Comparison of ENCODE assay signal across 1 fruit fly cellular context in the genomic region with DNA sequence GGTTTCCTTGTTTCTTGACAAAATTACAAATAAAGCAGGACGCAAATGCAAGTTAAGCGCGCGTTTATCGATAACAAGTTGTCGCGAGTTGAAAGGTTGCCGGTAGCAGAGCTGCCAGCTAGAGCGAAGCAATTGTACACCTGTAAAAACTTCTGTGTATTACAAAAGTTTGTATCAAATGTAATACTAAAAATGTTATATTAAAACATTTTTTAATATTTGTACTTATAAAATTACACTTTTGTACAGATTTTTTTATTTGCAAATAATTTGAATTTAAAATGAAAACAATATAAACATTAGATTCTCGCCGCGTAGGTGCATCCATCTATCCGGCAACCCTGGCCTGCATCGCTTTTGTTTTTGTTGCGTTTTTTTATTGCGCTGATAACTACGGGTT.
TF ChIP-seq lines count a peak whose summit lies in the region.

A gene (minus strand): TSS at position 82 of the 400 bp plus-strand sequence.
A gene (plus strand): TSS at position 327 of the 400 bp plus-strand sequence.

TF ChIP-seq in whole organism, embryonic, 481 proteins besides CTCF, POLR2A, EP300 and RAD21 (continued from another document and continues in another):
- TF ChIP-seq NC2α (GFP tag; optimal IDR thresholded peaks at IDR 0.05; lab: Kevin White, UChicago), result no peak
- no peak for TF ChIP-seq tna (GFP tag; IDR thresholded peaks at IDR 0.05; lab: Robert Waterston, UW; ENCODE audit: partially characterized antibody)
- peak; percentile 70 for TF ChIP-seq ems (GFP tag; optimal IDR thresholded peaks at IDR 0.05; lab: Kevin White, UChicago)
- TF ChIP-seq CG11696 (GFP tag; IDR thresholded peaks at IDR 0.05; lab: Robert Waterston, UW), result peak; percentile 72
- peak; percentile 88 for TF ChIP-seq CG31224 (GFP tag; IDR thresholded peaks at IDR 0.05; lab: Robert Waterston, UW)
- peak; percentile 89 for TF ChIP-seq Ssrp (tag; optimal IDR thresholded peaks at IDR 0.05; lab: Kevin White, UChicago)
- TF ChIP-seq knrl (GFP tag; IDR thresholded peaks at IDR 0.05; lab: Robert Waterston, UW; ENCODE audit: partially characterized antibody), result peak; percentile 53; the same call in 2 of the 3 replicates
- TF ChIP-seq CG4404 (GFP tag; IDR thresholded peaks at IDR 0.05; lab: Robert Waterston, UW), result peak; percentile 95
- peak; percentile 86 for TF ChIP-seq CG16779 (GFP tag; IDR thresholded peaks at IDR 0.05; lab: Robert Waterston, UW)
- no peak for TF ChIP-seq CG31365 (tag; optimal IDR thresholded peaks at IDR 0.05; lab: Kevin White, UChicago)
- TF ChIP-seq CkIIα-i1 (GFP tag; IDR thresholded peaks at IDR 0.05; lab: Robert Waterston, UW), result no peak; the same call in 1 of the 2 replicates
- TF ChIP-seq ato (GFP tag; IDR thresholded peaks at IDR 0.05; lab: Robert Waterston, UW; ENCODE audit: partially characterized antibody), result no peak
- 0 out of 4 replicates have a peak, but pooled peaks have one; percentile 40 for TF ChIP-seq Dll (GFP tag; IDR thresholded peaks at IDR 0.05; lab: Robert Waterston, UW; ENCODE audit: partially characterized antibody)
- TF ChIP-seq lola (GFP tag; optimal IDR thresholded peaks at IDR 0.05; lab: Kevin White, UChicago), result peak in 1 of 3 experiments; percentile 87
- TF ChIP-seq CG4730 (GFP tag; IDR thresholded peaks at IDR 0.05; lab: Robert Waterston, UW), result peak; percentile 96
- TF ChIP-seq Hr51 (GFP tag; optimal IDR thresholded peaks at IDR 0.05; lab: Kevin White, UChicago), result peak; percentile 77 to 86
- peak; percentile 96 for TF ChIP-seq CG10366 (GFP tag; IDR thresholded peaks at IDR 0.05; lab: Robert Waterston, UW)
- TF ChIP-seq ac (GFP tag; optimal IDR thresholded peaks at IDR 0.05; lab: Kevin White, UChicago), result peak; percentile 18
- TF ChIP-seq zen2 (GFP tag; IDR thresholded peaks at IDR 0.05; lab: Robert Waterston, UW; ENCODE audit: partially characterized antibody), result no peak
- TF ChIP-seq CG2678 (tag; optimal IDR thresholded peaks at IDR 0.05; lab: Kevin White, UChicago), result peak; percentile 94
- peak; percentile 26 for TF ChIP-seq dm (GFP tag; optimal IDR thresholded peaks at IDR 0.05; lab: Kevin White, UChicago)
- TF ChIP-seq CG18262 (tag; optimal IDR thresholded peaks at IDR 0.05; lab: Kevin White, UChicago), result peak; percentile 91
- TF ChIP-seq CG3163 (GFP tag; optimal IDR thresholded peaks at IDR 0.05; lab: Kevin White, UChicago), result no peak
- TF ChIP-seq Optix (GFP tag; IDR thresholded peaks at IDR 0.05; lab: Robert Waterston, UW), result peak; percentile 91
- peak; percentile 84 for TF ChIP-seq NfI (GFP tag; optimal IDR thresholded peaks at IDR 0.05; lab: Kevin White, UChicago)
- peak; percentile 91 for TF ChIP-seq zen (tag; optimal IDR thresholded peaks at IDR 0.05; lab: Kevin White, UChicago)
- TF ChIP-seq Sox102F (GFP tag; optimal IDR thresholded peaks at IDR 0.05; lab: Kevin White, UChicago), result peak; percentile 92
- TF ChIP-seq ATbp (GFP tag; optimal IDR thresholded peaks at IDR 0.05; lab: Kevin White, UChicago), result peak; percentile 70
- peak; percentile 14 for TF ChIP-seq maf-S (GFP tag; optimal IDR thresholded peaks at IDR 0.05; lab: Kevin White, UChicago)
- peak; percentile 81 for TF ChIP-seq cwo (GFP tag; optimal IDR thresholded peaks at IDR 0.05; lab: Kevin White, UChicago)
- TF ChIP-seq Sin3A (optimal IDR thresholded peaks at IDR 0.05; lab: Kevin White, UChicago), result peak; percentile 10
- TF ChIP-seq bcd (GFP tag; optimal IDR thresholded peaks at IDR 0.05; lab: Kevin White, UChicago), result peak; percentile 93
- no peak for TF ChIP-seq CG1832 (GFP tag; optimal IDR thresholded peaks at IDR 0.05; lab: Kevin White, UChicago)
- no peak for TF ChIP-seq Hr39 (optimal IDR thresholded peaks at IDR 0.05; lab: Kevin White, UChicago)
- peak; percentile 84 for TF ChIP-seq gcm (GFP tag; optimal IDR thresholded peaks at IDR 0.05; lab: Kevin White, UChicago)
- peak; percentile 77 for TF ChIP-seq CG6765 (GFP tag; optimal IDR thresholded peaks at IDR 0.05; lab: Kevin White, UChicago)
- TF ChIP-seq kni (GFP tag; optimal IDR thresholded peaks at IDR 0.05; lab: Kevin White, UChicago), result peak; percentile 75
- TF ChIP-seq wek (GFP tag; optimal IDR thresholded peaks at IDR 0.05; lab: Kevin White, UChicago), result no peak
- TF ChIP-seq NC2β (GFP tag; optimal IDR thresholded peaks at IDR 0.05; lab: Kevin White, UChicago), result no peak
- peak; percentile 48 for TF ChIP-seq Elba2 (GFP tag; optimal IDR thresholded peaks at IDR 0.05; lab: Kevin White, UChicago)
- TF ChIP-seq CG18764 (GFP tag; optimal IDR thresholded peaks at IDR 0.05; lab: Kevin White, UChicago), result peak; percentile 85
- TF ChIP-seq sc (optimal IDR thresholded peaks at IDR 0.05; lab: Kevin White, UChicago), result no peak
- TF ChIP-seq sc (GFP tag; optimal IDR thresholded peaks at IDR 0.05; lab: Kevin White, UChicago), result peak; percentile 79
- TF ChIP-seq CG11456 (GFP tag; IDR thresholded peaks at IDR 0.05; lab: Robert Waterston, UW), result peak; percentile 93
- peak; percentile 89 for TF ChIP-seq Oli (tag; optimal IDR thresholded peaks at IDR 0.05; lab: Kevin White, UChicago)
- peak; percentile 89 for TF ChIP-seq CG10959 (GFP tag; IDR thresholded peaks at IDR 0.05; lab: Robert Waterston, UW)
- TF ChIP-seq crol (GFP tag; IDR thresholded peaks at IDR 0.05; lab: Robert Waterston, UW), result peak; percentile 59
- peak; percentile 77 for TF ChIP-seq CG9437 (GFP tag; optimal IDR thresholded peaks at IDR 0.05; lab: Kevin White, UChicago)
- peak; percentile 93 for TF ChIP-seq ken (GFP tag; IDR thresholded peaks at IDR 0.05; lab: Robert Waterston, UW)
- no peak for TF ChIP-seq Doc3 (GFP tag; IDR thresholded peaks at IDR 0.05; lab: Robert Waterston, UW; ENCODE audit: partially characterized antibody)
- TF ChIP-seq CG17385 (GFP tag; optimal IDR thresholded peaks at IDR 0.05; lab: Kevin White, UChicago), result peak; percentile 79
- no peak for TF ChIP-seq Trl (optimal IDR thresholded peaks at IDR 0.05; lab: Kevin White, UChicago)
- peak; percentile 44 for TF ChIP-seq Trl (GFP tag; optimal IDR thresholded peaks at IDR 0.05; lab: Kevin White, UChicago)
- peak; percentile 96 for TF ChIP-seq zfh1 (GFP tag; IDR thresholded peaks at IDR 0.05; lab: Robert Waterston, UW)
- peak; percentile 93 for TF ChIP-seq Ada2b (GFP tag; IDR thresholded peaks at IDR 0.05; lab: Robert Waterston, UW)
- no peak for TF ChIP-seq CG14965 (GFP tag; optimal IDR thresholded peaks at IDR 0.05; lab: Kevin White, UChicago; ENCODE audit: borderline replicate concordance)
- TF ChIP-seq CG4617 (GFP tag; optimal IDR thresholded peaks at IDR 0.05; lab: Kevin White, UChicago; ENCODE audit: borderline replicate concordance), result peak; percentile 87
- TF ChIP-seq CG12769 (tag; optimal IDR thresholded peaks at IDR 0.05; lab: Kevin White, UChicago), result no peak
- no peak for TF ChIP-seq abd-A (tag; optimal IDR thresholded peaks at IDR 0.05; lab: Kevin White, UChicago)
- TF ChIP-seq Fer3 (tag; optimal IDR thresholded peaks at IDR 0.05; lab: Kevin White, UChicago), result peak; percentile 92
- no peak for TF ChIP-seq CG6791 (GFP tag; IDR thresholded peaks at IDR 0.05; lab: Robert Waterston, UW; ENCODE audit: partially characterized antibody)
- TF ChIP-seq CG18011 (GFP tag; optimal IDR thresholded peaks at IDR 0.05; lab: Kevin White, UChicago), result peak; percentile 69
- no peak for TF ChIP-seq CG14860 (GFP tag; IDR thresholded peaks at IDR 0.05; lab: Robert Waterston, UW; ENCODE audit: partially characterized antibody)
- TF ChIP-seq dysf (GFP tag; IDR thresholded peaks at IDR 0.05; lab: Robert Waterston, UW), result peak; percentile 96
- no peak for TF ChIP-seq NK7.1 (GFP tag; optimal IDR thresholded peaks at IDR 0.05; lab: Kevin White, UChicago)
- TF ChIP-seq MBD-R2 (GFP tag; IDR thresholded peaks at IDR 0.05; lab: Robert Waterston, UW), result peak; percentile 89
- peak; percentile 96 for TF ChIP-seq Ets65A (GFP tag; lab: Kevin White, UChicago)
- no peak for TF ChIP-seq emc (GFP tag; optimal IDR thresholded peaks at IDR 0.05; lab: Kevin White, UChicago)
- no peak for TF ChIP-seq CG4282 (GFP tag; optimal IDR thresholded peaks at IDR 0.05; lab: Kevin White, UChicago)
- TF ChIP-seq CG6654 (GFP tag; optimal IDR thresholded peaks at IDR 0.05; lab: Kevin White, UChicago), result peak; percentile 62
- peak; percentile 79 for TF ChIP-seq CG6254 (GFP tag; optimal IDR thresholded peaks at IDR 0.05; lab: Kevin White, UChicago)
- no peak for TF ChIP-seq Lpt (GFP tag; optimal IDR thresholded peaks at IDR 0.05; lab: Kevin White, UChicago)
- TF ChIP-seq CG5245 (GFP tag; optimal IDR thresholded peaks at IDR 0.05; lab: Kevin White, UChicago), result peak; percentile 76
- peak; percentile 93 for TF ChIP-seq ssp (GFP tag; IDR thresholded peaks at IDR 0.05; lab: Robert Waterston, UW)
- peak; percentile 89 for TF ChIP-seq gce (GFP tag; IDR thresholded peaks at IDR 0.05; lab: Robert Waterston, UW)
- TF ChIP-seq CG31388 (GFP tag; optimal IDR thresholded peaks at IDR 0.05; lab: Kevin White, UChicago), result peak; percentile 83
- peak; percentile 79 for TF ChIP-seq Doc2 (GFP tag; IDR thresholded peaks at IDR 0.05; lab: Robert Waterston, UW)
- TF ChIP-seq CG3995 (GFP tag; optimal IDR thresholded peaks at IDR 0.05; lab: Kevin White, UChicago), result peak; percentile 39
- peak; percentile 76 for TF ChIP-seq dimm (GFP tag; IDR thresholded peaks at IDR 0.05; lab: Robert Waterston, UW)
- no peak for TF ChIP-seq vnd (GFP tag; IDR thresholded peaks at IDR 0.05; lab: Robert Waterston, UW; ENCODE audit: partially characterized antibody)
- peak; percentile 89 for TF ChIP-seq C15 (GFP tag; IDR thresholded peaks at IDR 0.05; lab: Robert Waterston, UW)
- TF ChIP-seq CG12744 (GFP tag; optimal IDR thresholded peaks at IDR 0.05; lab: Kevin White, UChicago), result peak; percentile 37
- TF ChIP-seq tx (GFP tag; optimal IDR thresholded peaks at IDR 0.05; lab: Kevin White, UChicago), result peak; percentile 2
- no peak for TF ChIP-seq luna (GFP tag; optimal IDR thresholded peaks at IDR 0.05; lab: Kevin White, UChicago)
- TF ChIP-seq z (GFP tag; IDR thresholded peaks at IDR 0.05; lab: Robert Waterston, UW), result peak; percentile 29; the same call in 1 of the 3 replicates
- peak; percentile 65 for TF ChIP-seq CG1647 (GFP tag; optimal IDR thresholded peaks at IDR 0.05; lab: Kevin White, UChicago)
- peak; percentile 17; the same call in 1 of the 2 replicates for TF ChIP-seq amos (GFP tag; IDR thresholded peaks at IDR 0.05; lab: Robert Waterston, UW; ENCODE audit: partially characterized antibody)
- peak; percentile 61 for TF ChIP-seq CG17802 (tag; optimal IDR thresholded peaks at IDR 0.05; lab: Kevin White, UChicago)
- peak; percentile 47 for TF ChIP-seq gcm2 (GFP tag; optimal IDR thresholded peaks at IDR 0.05; lab: Kevin White, UChicago)
- peak; percentile 96 for TF ChIP-seq sob (GFP tag; IDR thresholded peaks at IDR 0.05; lab: Robert Waterston, UW)
- TF ChIP-seq so (GFP tag; IDR thresholded peaks at IDR 0.05; lab: Robert Waterston, UW), result peak; percentile 91
- TF ChIP-seq sug (tag; optimal IDR thresholded peaks at IDR 0.05; lab: Kevin White, UChicago), result peak; percentile 90
- peak; percentile 97 for TF ChIP-seq ttk (GFP tag; IDR thresholded peaks at IDR 0.05; lab: Robert Waterston, UW)
- TF ChIP-seq Hr78 (GFP tag; optimal IDR thresholded peaks at IDR 0.05; lab: Kevin White, UChicago), result peak in 1 of 2 experiments; percentile 99
- no peak for TF ChIP-seq jing (GFP tag; optimal IDR thresholded peaks at IDR 0.05; lab: Kevin White, UChicago)
- TF ChIP-seq lov (optimal IDR thresholded peaks at IDR 0.05; lab: Kevin White, UChicago), result no peak
- peak; percentile 78; the same call in 1 of the 3 replicates for TF ChIP-seq lov (GFP tag; IDR thresholded peaks at IDR 0.05; lab: Robert Waterston, UW)
- TF ChIP-seq scrt (GFP tag; optimal IDR thresholded peaks at IDR 0.05; lab: Kevin White, UChicago), result peak; percentile 82
- peak; percentile 93 for TF ChIP-seq jigr1 (GFP tag; IDR thresholded peaks at IDR 0.05; lab: Robert Waterston, UW)
- TF ChIP-seq Hsf (GFP tag; optimal IDR thresholded peaks at IDR 0.05; lab: Kevin White, UChicago), result peak; percentile 83
- no peak for TF ChIP-seq gfzf (GFP tag; optimal IDR thresholded peaks at IDR 0.05; lab: Kevin White, UChicago)
- TF ChIP-seq CHES-1-like (GFP tag; optimal IDR thresholded peaks at IDR 0.05; lab: Kevin White, UChicago), result no peak
- TF ChIP-seq E2f2 (GFP tag; IDR thresholded peaks at IDR 0.05; lab: Robert Waterston, UW), result peak; percentile 86
- TF ChIP-seq CG7928 (GFP tag; optimal IDR thresholded peaks at IDR 0.05; lab: Kevin White, UChicago), result peak; percentile 60
- 0 out of 3 replicates have a peak, but pooled peaks have one; percentile 14 for TF ChIP-seq Opbp (GFP tag; IDR thresholded peaks at IDR 0.05; lab: Robert Waterston, UW; ENCODE audit: partially characterized antibody)
- no peak for TF ChIP-seq Hmx (GFP tag; optimal IDR thresholded peaks at IDR 0.05; lab: Kevin White, UChicago)
- TF ChIP-seq CG6813 (GFP tag; optimal IDR thresholded peaks at IDR 0.05; lab: Kevin White, UChicago), result peak; percentile 78
- peak; percentile 73 for TF ChIP-seq bab2 (GFP tag; optimal IDR thresholded peaks at IDR 0.05; lab: Kevin White, UChicago)
- peak; percentile 83 for TF ChIP-seq CG13894 (tag; optimal IDR thresholded peaks at IDR 0.05; lab: Kevin White, UChicago)
- TF ChIP-seq CG10654 (GFP tag; optimal IDR thresholded peaks at IDR 0.05; lab: Kevin White, UChicago), result peak; percentile 91
- peak; percentile 93 for TF ChIP-seq CG12391 (tag; optimal IDR thresholded peaks at IDR 0.05; lab: Kevin White, UChicago)
- TF ChIP-seq pum (GFP tag; optimal IDR thresholded peaks at IDR 0.05; lab: Kevin White, UChicago), result peak; percentile 66
- peak; percentile 7 for TF ChIP-seq Mes4 (GFP tag; optimal IDR thresholded peaks at IDR 0.05; lab: Kevin White, UChicago)
- peak; percentile 53 for TF ChIP-seq CG8359 (GFP tag; optimal IDR thresholded peaks at IDR 0.05; lab: Kevin White, UChicago; ENCODE audit: borderline replicate concordance)
- TF ChIP-seq CG10321 (GFP tag; IDR thresholded peaks at IDR 0.05; lab: Robert Waterston, UW), result peak; percentile 80
- TF ChIP-seq CG6683 (GFP tag; optimal IDR thresholded peaks at IDR 0.05; lab: Kevin White, UChicago), result peak; percentile 81
- peak; percentile 95 for TF ChIP-seq wor (GFP tag; IDR thresholded peaks at IDR 0.05; lab: Robert Waterston, UW)
- TF ChIP-seq disco-r (GFP tag; optimal IDR thresholded peaks at IDR 0.05; lab: Kevin White, UChicago), result peak; percentile 14
- peak; percentile 85 for TF ChIP-seq CG15514 (GFP tag; optimal IDR thresholded peaks at IDR 0.05; lab: Kevin White, UChicago)
- peak; percentile 96 for TF ChIP-seq peb (GFP tag; IDR thresholded peaks at IDR 0.05; lab: Robert Waterston, UW)
- TF ChIP-seq chif (GFP tag; optimal IDR thresholded peaks at IDR 0.05; lab: Kevin White, UChicago), result peak in 1 of 2 experiments; percentile 69
- peak; percentile 94 for TF ChIP-seq Drgx (GFP tag; IDR thresholded peaks at IDR 0.05; lab: Robert Waterston, UW)
- peak; percentile 95 for TF ChIP-seq CG32767 (GFP tag; IDR thresholded peaks at IDR 0.05; lab: Robert Waterston, UW)
- peak; percentile 71 for TF ChIP-seq Dp (GFP tag; optimal IDR thresholded peaks at IDR 0.05; lab: Kevin White, UChicago)
